Fruit fly (Drosophila melanogaster) whole organism, embryonic: ENCODE data around the gene mRpL39.

Experiments used
- Asciz ChIP-seq: fragments of 200-800 bp; sonication (Bioruptor generic); optimal IDR thresholded peaks from 2 replicates; lab custom pipeline; 2017; ENCODE audit warnings: missing biosample characterization, mild to moderate bottlenecking, missing genetic modification characterization, missing genetic modification reagents
- B-H1 ChIP-seq: fragments of 200-800 bp; sonication (Bioruptor generic); IDR thresholded peaks from 3 replicates; pipeline ENCODE4 v1.3.6; 2022; ENCODE audit warnings: missing biosample characterization, missing genetic modification characterization
- CG10366 ChIP-seq: fragments of 200-800 bp; sonication (Bioruptor generic); IDR thresholded peaks from 2 replicates; pipeline ENCODE4 v1.3.6; 2022; ENCODE audit warnings: missing biosample characterization, missing genetic modification characterization
- CG11247 ChIP-seq: fragments of 200-800 bp; sonication (Bioruptor generic); IDR thresholded peaks from 2 replicates; pipeline ENCODE4 v1.3.6; 2022; ENCODE audit warnings: missing biosample characterization, missing genetic modification characterization
- CG12071 ChIP-seq: fragments of 200-800 bp; sonication (Bioruptor generic); optimal IDR thresholded peaks from 3 replicates; lab custom pipeline; 2018; ENCODE audit warnings: missing biosample characterization, mild to moderate bottlenecking, missing genetic modification characterization
- CG12104 ChIP-seq: fragments of 200-800 bp; sonication (Bioruptor generic); optimal IDR thresholded peaks from 3 replicates; lab custom pipeline; 2016; ENCODE audit warnings: missing biosample characterization, missing genetic modification characterization
- CG12769 ChIP-seq: fragments of 200-800 bp; sonication (Bioruptor generic); optimal IDR thresholded peaks from 2 replicates; lab custom pipeline; 2019; ENCODE audit warnings: missing biosample characterization, mild to moderate bottlenecking, missing genetic modification characterization, moderate library complexity
- CG17829 ChIP-seq: fragments of 200-800 bp; optimal IDR thresholded peaks from 2 replicates; lab custom pipeline; 2019; ENCODE audit warnings: missing biosample characterization, mild to moderate bottlenecking, missing genetic modification characterization, moderate library complexity
- CG18011 ChIP-seq: fragments of 200-800 bp; sonication (Bioruptor generic); optimal IDR thresholded peaks from 2 replicates; lab custom pipeline; 2017; ENCODE audit warnings: missing biosample characterization, missing genetic modification characterization, mild to moderate bottlenecking, moderate library complexity, missing genotype
- CG18262 ChIP-seq: fragments of 200-800 bp; optimal IDR thresholded peaks from 3 replicates; lab custom pipeline; 2019; ENCODE audit warnings: missing biosample characterization, mild to moderate bottlenecking, missing genetic modification characterization, moderate library complexity
- CG2712 ChIP-seq: fragments of 200-800 bp; optimal IDR thresholded peaks from 3 replicates; lab custom pipeline; 2019; ENCODE audit warnings: missing biosample characterization, mild to moderate bottlenecking, missing genetic modification characterization, moderate library complexity
- CG2889 ChIP-seq: fragments of 200-800 bp; sonication (Bioruptor generic); IDR thresholded peaks from 3 replicates; pipeline ENCODE4 v1.3.6; 2022; ENCODE audit warnings: missing biosample characterization, missing genetic modification characterization
- CG31224 ChIP-seq: fragments of 200-800 bp; sonication (Bioruptor generic); IDR thresholded peaks from 2 replicates; pipeline ENCODE4 v1.3.6; 2022; ENCODE audit warnings: missing biosample characterization, missing genetic modification characterization
- CG31441 ChIP-seq: fragments of 200-800 bp; sonication (Bioruptor generic); IDR thresholded peaks from 2 replicates; pipeline ENCODE4 v1.3.6; 2022; ENCODE audit warnings: missing biosample characterization, missing genetic modification characterization
- CG6813 ChIP-seq: fragments of 200-800 bp; sonication (Bioruptor generic); optimal IDR thresholded peaks from 2 replicates; lab custom pipeline; 2017; ENCODE audit warnings: missing biosample characterization, missing genetic modification characterization, mild to moderate bottlenecking, moderate library complexity, missing genetic modification reagents
- CG7271 ChIP-seq: fragments of 200-800 bp; sonication (Bioruptor generic); optimal IDR thresholded peaks from 2 replicates; lab custom pipeline; 2018; ENCODE audit warnings: missing biosample characterization, mild to moderate bottlenecking, missing genetic modification characterization, moderate library complexity
- CG7357 ChIP-seq: fragments of 200-800 bp; sonication (Bioruptor generic); IDR thresholded peaks from 3 replicates; pipeline ENCODE4 v1.3.6; 2022; ENCODE audit warnings: missing biosample characterization, missing genetic modification characterization
- CG8924 ChIP-seq: fragments of 200-800 bp; optimal IDR thresholded peaks from 3 replicates; lab custom pipeline; 2019; ENCODE audit warnings: missing biosample characterization, mild to moderate bottlenecking, missing genetic modification characterization, moderate library complexity
- CoRest ChIP-seq: fragments of 200-800 bp; sonication (Bioruptor generic); optimal IDR thresholded peaks from 3 replicates; lab custom pipeline; 2018; ENCODE audit warnings: missing biosample characterization, mild to moderate bottlenecking, missing genetic modification characterization, moderate library complexity
- Dek ChIP-seq: fragments of 200-800 bp; sonication (Bioruptor generic); optimal IDR thresholded peaks from 3 replicates; lab custom pipeline; 2019; ENCODE audit warnings: missing biosample characterization, mild to moderate bottlenecking, missing genetic modification characterization, moderate library complexity
- Hsf ChIP-seq: fragments of 200-800 bp; sonication (Bioruptor generic); optimal IDR thresholded peaks from 3 replicates; lab custom pipeline; 2016; ENCODE audit warnings: missing biosample characterization, missing genetic modification characterization
- Mrtf ChIP-seq: fragments of 200-800 bp; sonication (Bioruptor generic); IDR thresholded peaks from 3 replicates; pipeline ENCODE4 v1.3.6; 2022; ENCODE audit warnings: missing biosample characterization, missing genetic modification characterization
- Myb ChIP-seq: fragments of 200-800 bp; sonication (Bioruptor generic); optimal IDR thresholded peaks from 2 replicates; lab custom pipeline; 2016; ENCODE audit warnings: missing biosample characterization, missing genetic modification characterization
- NC2β ChIP-seq: fragments of 200-800 bp; sonication (Bioruptor generic); optimal IDR thresholded peaks from 2 replicates; lab custom pipeline; 2016; ENCODE audit warnings: missing biosample characterization, missing genetic modification characterization
- Nf-YB ChIP-seq: fragments of 200-800 bp; sonication (Bioruptor generic); optimal IDR thresholded peaks from 3 replicates; lab custom pipeline; 2019; ENCODE audit warnings: missing biosample characterization, mild to moderate bottlenecking, missing genetic modification characterization, moderate library complexity
- Xbp1 ChIP-seq: fragments of 200-800 bp; sonication (Bioruptor generic); optimal IDR thresholded peaks from 3 replicates; lab custom pipeline; 2016; ENCODE audit warnings: missing biosample characterization, mild to moderate bottlenecking, missing genetic modification characterization
- YL-1 ChIP-seq: fragments of 200-800 bp; sonication (Bioruptor generic); optimal IDR thresholded peaks from 3 replicates; lab custom pipeline; 2017; ENCODE audit warnings: missing biosample characterization, mild to moderate bottlenecking, missing genetic modification characterization
- aop ChIP-seq: fragments of 200-800 bp; sonication (Bioruptor generic); IDR thresholded peaks from 2 replicates; pipeline ENCODE4 v1.3.6; 2022; ENCODE audit warnings: missing biosample characterization, missing genetic modification characterization
- dmrt11E ChIP-seq: fragments of 200-800 bp; sonication (Bioruptor generic); optimal IDR thresholded peaks from 3 replicates; lab custom pipeline; 2018; ENCODE audit warnings: missing biosample characterization, mild to moderate bottlenecking, missing genetic modification characterization, moderate library complexity
- dysf ChIP-seq: fragments of 200-800 bp; sonication (Bioruptor generic); IDR thresholded peaks from 3 replicates; pipeline ENCODE4 v1.3.6; 2022; ENCODE audit warnings: missing biosample characterization, missing genetic modification characterization
- ewg ChIP-seq: fragments of 200-800 bp; sonication (Bioruptor generic); optimal IDR thresholded peaks from 3 replicates; lab custom pipeline; 2017; ENCODE audit warnings: mild to moderate bottlenecking, missing biosample characterization, missing genetic modification reagents, missing genetic modification characterization
- eyg ChIP-seq: fragments of 200-800 bp; sonication (Bioruptor generic); optimal IDR thresholded peaks from 3 replicates; lab custom pipeline; 2016; ENCODE audit warnings: missing biosample characterization, missing genetic modification characterization
- gcm ChIP-seq: fragments of 200-800 bp; sonication (Bioruptor generic); optimal IDR thresholded peaks from 2 replicates; lab custom pipeline; 2019; ENCODE audit warnings: missing biosample characterization, mild to moderate bottlenecking, missing genetic modification characterization, moderate library complexity
- gcm2 ChIP-seq: fragments of 200-800 bp; sonication (Bioruptor generic); optimal IDR thresholded peaks from 2 replicates; lab custom pipeline; 2016; ENCODE audit warnings: missing biosample characterization, missing genetic modification characterization
- gem ChIP-seq: fragments of 200-800 bp; sonication (Bioruptor generic); optimal IDR thresholded peaks from 2 replicates; lab custom pipeline; 2019; ENCODE audit warnings: missing biosample characterization, mild to moderate bottlenecking, missing genetic modification characterization, moderate library complexity
- hkb ChIP-seq, 2 experiments: fragments of 200-800 bp in 1 of 2; fragments of >200 bp in 1 of 2; sonication (Bioruptor generic) in 1 of 2; IDR thresholded peaks in 1 of 2; optimal IDR thresholded peaks in 1 of 2; 2 replicates each; pipeline versions ENCODE4 v1.3.6 to Lab custom; 2017 to 2022; ENCODE audit warnings: missing biosample characterization in 1 of 2, missing genetic modification characterization in 1 of 2
- kah ChIP-seq: fragments of 200-800 bp; sonication (Bioruptor generic); optimal IDR thresholded peaks from 2 replicates; lab custom pipeline; 2018; ENCODE audit warnings: missing biosample characterization, mild to moderate bottlenecking, missing genetic modification characterization
- lbe ChIP-seq: fragments of 200-800 bp; sonication (Bioruptor generic); optimal IDR thresholded peaks from 2 replicates; lab custom pipeline; 2016; ENCODE audit warnings: missing biosample characterization, mild to moderate bottlenecking, missing genetic modification characterization
- lmd ChIP-seq: fragments of 200-800 bp; sonication (Bioruptor generic); IDR thresholded peaks from 2 replicates; pipeline ENCODE4 v1.3.6; 2022; ENCODE audit warnings: missing biosample characterization, missing genetic modification characterization
- prd ChIP-seq, 3 experiments: fragments of >200 bp in 2 of 3; fragments of 200-800 bp in 1 of 3; sonication (Bioruptor generic) in 1 of 3; optimal IDR thresholded peaks in 2 of 3; IDR thresholded peaks in 1 of 3; 2 replicates in 2 of 3; 3 replicates in 1 of 3; pipeline versions ENCODE4 v1.3.6 to Lab custom; 2017 to 2022; ENCODE audit warnings: missing biosample characterization in 1 of 3, missing genetic modification characterization in 1 of 3
- sc ChIP-seq, 3 experiments: fragments of >200 bp in 2 of 3; fragments of 200-800 bp in 1 of 3; sonication (Bioruptor generic) in 1 of 3; optimal IDR thresholded peaks; 2 replicates in 2 of 3; 3 replicates in 1 of 3; lab custom pipeline; 2017; ENCODE audit warnings: mild to moderate bottlenecking in 1 of 3, missing biosample characterization in 1 of 3, missing genetic modification characterization in 1 of 3, missing genetic modification reagents in 1 of 3
- sens ChIP-seq: fragments of 200-800 bp; sonication (Bioruptor generic); peaks from one replicate; lab custom pipeline; 2016; ENCODE audit warnings: missing biosample characterization, missing genetic modification characterization
- tio ChIP-seq: fragments of 200-800 bp; sonication (Bioruptor generic); optimal IDR thresholded peaks from 2 replicates; lab custom pipeline; 2017; ENCODE audit warnings: missing biosample characterization, missing genetic modification characterization, inconsistent platforms
- tna ChIP-seq: fragments of 200-800 bp; sonication (Bioruptor generic); IDR thresholded peaks from 2 replicates; pipeline ENCODE4 v1.3.6; 2022; ENCODE audit warnings: missing biosample characterization, missing genetic modification characterization; ENCODE audit not compliant: partially characterized antibody
- unc-4 ChIP-seq: fragments of 200-800 bp; sonication (Bioruptor generic); IDR thresholded peaks from 2 replicates; pipeline ENCODE4 v1.3.6; 2022; ENCODE audit warnings: missing biosample characterization, missing genetic modification characterization; ENCODE audit not compliant: partially characterized antibody
- yki ChIP-seq: fragments of >200 bp; optimal IDR thresholded peaks from 3 replicates; lab custom pipeline; 2018
- zen ChIP-seq: fragments of 200-800 bp; sonication (Bioruptor generic); optimal IDR thresholded peaks from 3 replicates; lab custom pipeline; 2018; ENCODE audit warnings: missing biosample characterization, mild to moderate bottlenecking, missing genetic modification characterization, moderate library complexity
- zf30C ChIP-seq: fragments of 200-800 bp; sonication (Bioruptor generic); optimal IDR thresholded peaks from 3 replicates; lab custom pipeline; 2018; ENCODE audit warnings: missing biosample characterization, mild to moderate bottlenecking, missing genetic modification characterization

Gene mRpL39

DNA sequence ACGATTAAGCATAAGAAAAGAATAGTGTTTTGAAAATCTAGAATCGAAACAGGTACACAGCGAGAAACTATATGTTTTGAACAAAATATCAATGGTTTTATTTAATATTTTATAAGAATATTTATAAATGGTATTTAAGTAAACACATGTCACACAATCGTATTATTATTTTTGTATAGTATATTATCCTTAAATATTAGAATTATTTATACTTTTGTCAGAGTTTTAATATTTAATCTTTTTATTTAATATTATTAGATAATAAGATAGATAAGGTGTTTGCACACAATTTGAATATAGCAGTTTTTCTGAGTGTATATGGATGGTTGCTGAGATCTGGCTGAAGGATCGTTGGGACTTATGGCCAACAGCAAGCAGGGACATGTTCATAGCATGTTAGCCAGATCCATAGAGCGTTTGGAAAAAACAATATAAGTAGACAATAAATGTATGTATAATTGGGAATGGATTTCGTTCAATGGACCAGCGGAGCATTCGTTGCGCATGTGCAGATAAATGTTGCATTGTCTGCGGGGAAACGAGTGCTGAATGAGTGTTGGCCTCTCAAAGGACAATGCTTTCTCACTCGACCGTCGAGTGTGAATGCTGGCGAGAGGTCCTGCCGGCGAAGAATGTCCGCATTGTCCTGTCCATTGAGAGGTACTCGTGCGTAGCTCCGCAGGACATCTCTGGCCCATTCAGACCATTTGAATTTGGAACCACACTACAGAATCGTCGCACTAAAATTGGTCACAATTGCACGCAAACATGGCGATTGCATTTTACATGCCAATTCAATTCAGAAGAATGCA, 46.4 kb downstream of the mRpL39 start (continued):
- TF ChIP-seq CG8924 (tag; lab: Kevin White, UChicago): peak; percentile 38
- peak; percentile 8 for TF ChIP-seq zen
- TF ChIP-seq eyg (GFP tag; lab: Kevin White, UChicago): no peak
- TF ChIP-seq CG2889 (GFP tag; lab: Robert Waterston, UW): no peak
- no peak for TF ChIP-seq aop (GFP tag; lab: Robert Waterston, UW)
- TF ChIP-seq Nf-YB (GFP tag; lab: Kevin White, UChicago): no peak
- no peak for TF ChIP-seq Asciz
- TF ChIP-seq CG12104 (GFP tag; lab: Kevin White, UChicago): no peak
- TF ChIP-seq CG2712 (tag; lab: Kevin White, UChicago): peak; percentile 53
- TF ChIP-seq zf30C (GFP tag; lab: Kevin White, UChicago): peak; percentile 64
- TF ChIP-seq B-H1 (GFP tag; lab: Robert Waterston, UW): no peak
- no peak for TF ChIP-seq dysf (GFP tag; lab: Robert Waterston, UW)
- no peak for TF ChIP-seq Hsf (GFP tag; lab: Kevin White, UChicago)
- no peak for TF ChIP-seq kah (GFP tag; lab: Kevin White, UChicago)
- no peak for TF ChIP-seq Xbp1 (GFP tag; lab: Kevin White, UChicago)
- TF ChIP-seq hkb (optimal IDR thresholded peaks at IDR 0.05; lab: Kevin White, UChicago): no peak
- no peak for TF ChIP-seq hkb (GFP tag; IDR thresholded peaks at IDR 0.05; lab: Robert Waterston, UW)
- TF ChIP-seq CG11247 (GFP tag; lab: Robert Waterston, UW): no peak
- no peak for TF ChIP-seq CG7357 (GFP tag; lab: Robert Waterston, UW)
- TF ChIP-seq CG7271 (tag; lab: Kevin White, UChicago): peak; percentile 9
- TF ChIP-seq unc-4 (GFP tag; lab: Robert Waterston, UW): no peak
- no peak for TF ChIP-seq gcm (GFP tag; lab: Kevin White, UChicago)
- TF ChIP-seq CG6813: no peak
- TF ChIP-seq dmrt11E (tag; lab: Kevin White, UChicago): peak; percentile 58
- no peak for TF ChIP-seq CoRest
- no peak for TF ChIP-seq lmd
- TF ChIP-seq gem: peak; percentile 27
- no peak for TF ChIP-seq CG12071 (GFP tag; lab: Kevin White, UChicago)
- TF ChIP-seq CG10366 (GFP tag; lab: Robert Waterston, UW): no peak
- TF ChIP-seq NC2β (GFP tag; lab: Kevin White, UChicago): no peak
- peak; percentile 54 for TF ChIP-seq CG18262
- no peak for TF ChIP-seq prd (optimal IDR thresholded peaks at IDR 0.05; lab: Kevin White, UChicago)
- peak; percentile 37; the same call in 2 of the 3 replicates for TF ChIP-seq prd (GFP tag; IDR thresholded peaks at IDR 0.05; lab: Robert Waterston, UW)
- no peak for TF ChIP-seq CG12769
- TF ChIP-seq CG18011 (GFP tag; lab: Kevin White, UChicago): no peak
- no peak for TF ChIP-seq Myb (GFP tag; lab: Kevin White, UChicago)
- no peak for TF ChIP-seq tio (GFP tag; lab: Kevin White, UChicago)
- no peak for TF ChIP-seq yki (lab: Kevin White, UChicago)
- no peak for TF ChIP-seq sens (GFP tag; lab: Kevin White, UChicago)
- TF ChIP-seq lbe (GFP tag; lab: Kevin White, UChicago): no peak
- TF ChIP-seq CG31224 (GFP tag; lab: Robert Waterston, UW): no peak
- TF ChIP-seq Dek: no peak
- TF ChIP-seq tna: no peak
- TF ChIP-seq CG17829 (tag; lab: Kevin White, UChicago): peak; percentile 39
- TF ChIP-seq YL-1 (GFP tag; lab: Kevin White, UChicago): no peak
- peak; percentile 11 for TF ChIP-seq ewg (GFP tag; lab: Kevin White, UChicago)
- no peak for TF ChIP-seq sc (optimal IDR thresholded peaks at IDR 0.05; lab: Kevin White, UChicago)
- no peak for TF ChIP-seq sc (GFP tag; optimal IDR thresholded peaks at IDR 0.05; lab: Kevin White, UChicago)
- TF ChIP-seq gcm2 (GFP tag; lab: Kevin White, UChicago): no peak
- TF ChIP-seq Mrtf (GFP tag; lab: Robert Waterston, UW): no peak
- 0 out of 2 replicates have a peak, but pooled peaks have one; percentile 17 for TF ChIP-seq CG31441 (GFP tag; lab: Robert Waterston, UW)
